Worm (Caenorhabditis elegans) whole organism, young adult: ENCODE results near the gene hlh-4.

Experiments
- let-607 ChIP-seq, 2 experiments: fragments of 200-800 bp in 1 of 2; sonication (Bioruptor generic) in 1 of 2; sonication (generic microtip) in 1 of 2; optimal IDR thresholded peaks; 2 replicates each; lab custom pipeline; 2016 to 2018; ENCODE audit warnings: mild to moderate bottlenecking in 2 of 2, missing compliant biosample characterization in 2 of 2, missing genetic modification characterization in 2 of 2, moderate library complexity in 2 of 2, missing genotype in 1 of 2
- lin-35 ChIP-seq, 3 experiments: fragments of 150-350 bp in 2 of 3; sonication (generic microtip) in 1 of 3; optimal IDR thresholded peaks; 2 replicates each; lab custom pipeline; 2014 to 2018; ENCODE audit warnings: missing biosample characterization in 3 of 3, missing genetic modification characterization in 3 of 3, missing genetic modification reagents in 3 of 3
- nhr-80 ChIP-seq: sonication (generic microtip); optimal IDR thresholded peaks from 2 replicates; lab custom pipeline; 2016; ENCODE audit warnings: missing genetic modification characterization, missing compliant biosample characterization

DNA sequence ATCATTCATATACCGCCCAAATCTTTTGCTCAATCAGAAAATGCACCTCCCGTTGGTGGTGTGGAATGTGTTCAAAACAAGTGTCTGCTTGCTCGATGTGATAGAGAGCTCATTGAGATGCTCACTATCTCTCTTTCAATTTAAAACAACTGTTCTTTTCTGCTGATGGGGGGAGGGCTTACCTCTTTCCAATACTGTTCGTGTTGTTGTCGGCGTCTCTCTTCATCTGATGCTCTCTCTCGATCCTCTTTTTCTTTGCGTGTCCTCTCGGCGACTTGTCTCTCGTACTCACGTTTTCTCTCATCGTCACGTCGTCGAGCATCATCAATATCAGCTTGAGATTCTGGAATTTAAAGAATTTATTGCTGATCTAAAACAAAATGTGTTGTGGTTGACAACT is 3.1 kb upstream of the hlh-4 start:
- TF ChIP-seq nhr-80 (tag; lab: Kevin White, UChicago) (no peak), lin-35 (GFP tag; optimal IDR thresholded peaks at IDR 0.05; lab: Kevin White, UChicago) (no peak), let-607 (tag; optimal IDR thresholded peaks at IDR 0.05; lab: Kevin White, UChicago) (no peak)
